Worm (Caenorhabditis elegans) whole organism, mixed stage, embryonic: ENCODE data around the gene snb-6.

Experiments used
- bed-3 ChIP-seq: fragments of 200-800 bp; sonication (Bioruptor generic); optimal IDR thresholded peaks from 3 replicates; lab custom pipeline; 2018; ENCODE audit warnings: mild to moderate bottlenecking, missing genetic modification characterization, moderate library complexity, missing compliant biosample characterization
- blmp-1 ChIP-seq: fragments of 150-350 bp; optimal IDR thresholded peaks from 2 replicates; lab custom pipeline; 2014; ENCODE audit warnings: missing biosample characterization, missing genetic modification characterization
- ceh-43 ChIP-seq: fragments of 200-800 bp; sonication (Bioruptor generic); optimal IDR thresholded peaks from 2 replicates; lab custom pipeline; 2018; ENCODE audit warnings: mild to moderate bottlenecking, missing genetic modification characterization, moderate library complexity, missing compliant biosample characterization
- ces-1 ChIP-seq: fragments of 150-350 bp; optimal IDR thresholded peaks from 2 replicates; lab custom pipeline; 2014; ENCODE audit warnings: missing biosample characterization, missing genetic modification reagents, missing genetic modification characterization
- cnd-1 ChIP-seq: fragments of 200-800 bp; sonication (Bioruptor generic); optimal IDR thresholded peaks from 2 replicates; lab custom pipeline; 2018; ENCODE audit warnings: mild to moderate bottlenecking, missing genetic modification characterization, missing compliant biosample characterization
- drap-1 ChIP-seq: fragments of 200-800 bp; sonication (Bioruptor generic); optimal IDR thresholded peaks from 3 replicates; lab custom pipeline; 2018; ENCODE audit warnings: mild to moderate bottlenecking, missing genetic modification characterization, missing compliant biosample characterization
- elt-1 ChIP-seq: sonication (generic microtip); optimal IDR thresholded peaks from 2 replicates; lab custom pipeline; 2017; ENCODE audit warnings: missing genetic modification characterization, mild to moderate bottlenecking, missing compliant biosample characterization, antibody characterized with exemption, moderate library complexity, borderline replicate concordance; ENCODE audit not compliant: insufficient read depth
- elt-3 ChIP-seq: fragments of 150-350 bp; optimal IDR thresholded peaks from 2 replicates; lab custom pipeline; 2014; ENCODE audit warnings: missing biosample characterization, missing genetic modification characterization
- flh-1 ChIP-seq: fragments of 200-800 bp; sonication (Bioruptor generic); optimal IDR thresholded peaks from 2 replicates; lab custom pipeline; 2018; ENCODE audit warnings: mild to moderate bottlenecking, missing genetic modification characterization, moderate library complexity, missing compliant biosample characterization
- hlh-1 ChIP-seq: fragments of 150-350 bp; optimal IDR thresholded peaks from 2 replicates; lab custom pipeline; 2014; ENCODE audit warnings: missing biosample characterization, missing genetic modification reagents, missing genetic modification characterization
- lin-32 ChIP-seq: fragments of 200-800 bp; sonication (Bioruptor generic); optimal IDR thresholded peaks from 2 replicates; lab custom pipeline; 2018; ENCODE audit warnings: mild to moderate bottlenecking, missing genetic modification characterization, missing compliant biosample characterization
- lsy-2 ChIP-seq: fragments of 150-350 bp; optimal IDR thresholded peaks from 2 replicates; lab custom pipeline; 2014; ENCODE audit warnings: missing biosample characterization, missing genetic modification characterization
- mab-5 ChIP-seq: fragments of 150-350 bp; optimal IDR thresholded peaks from 2 replicates; lab custom pipeline; 2014; ENCODE audit warnings: missing biosample characterization, missing genetic modification characterization
- mep-1 ChIP-seq: fragments of 150-350 bp; optimal IDR thresholded peaks from 2 replicates; lab custom pipeline; 2017; ENCODE audit warnings: missing biosample characterization, missing genetic modification reagents, missing genetic modification characterization, inconsistent platforms
- mls-2 ChIP-seq: sonication (generic microtip); optimal IDR thresholded peaks from 2 replicates; lab custom pipeline; 2016; ENCODE audit warnings: mild to moderate bottlenecking, missing genetic modification characterization, moderate library complexity, missing compliant biosample characterization
- nhr-2 ChIP-seq: fragments of 150-350 bp; optimal IDR thresholded peaks from 2 replicates; lab custom pipeline; 2014; ENCODE audit warnings: missing biosample characterization, missing genetic modification characterization
- nhr-237 ChIP-seq: fragments of 150-350 bp; optimal IDR thresholded peaks from 2 replicates; lab custom pipeline; 2014; ENCODE audit warnings: missing biosample characterization, missing genetic modification characterization
- nhr-28 ChIP-seq: fragments of 150-350 bp; optimal IDR thresholded peaks from 2 replicates; lab custom pipeline; 2014; ENCODE audit warnings: missing biosample characterization, missing genetic modification characterization
- nhr-76 ChIP-seq: sonication (generic microtip); optimal IDR thresholded peaks from 2 replicates; lab custom pipeline; 2017; ENCODE audit warnings: missing biosample characterization, missing genetic modification characterization
- pha-4 ChIP-seq: fragments of 150-350 bp; optimal IDR thresholded peaks from 2 replicates; lab custom pipeline; 2018; ENCODE audit warnings: missing biosample characterization, missing genetic modification reagents, missing genetic modification characterization
- sem-2 ChIP-seq: fragments of 200-800 bp; sonication (Bioruptor generic); optimal IDR thresholded peaks from 2 replicates; lab custom pipeline; 2018; ENCODE audit warnings: mild to moderate bottlenecking, missing genetic modification characterization, missing compliant biosample characterization
- unc-120 ChIP-seq: sonication (generic microtip); optimal IDR thresholded peaks from 2 replicates; lab custom pipeline; 2017; ENCODE audit warnings: missing genetic modification characterization, missing compliant biosample characterization; ENCODE audit not compliant: poor library complexity, severe bottlenecking
- unc-62 ChIP-seq: fragments of 150-350 bp; optimal IDR thresholded peaks from 2 replicates; lab custom pipeline; 2014; ENCODE audit warnings: missing biosample characterization, missing genetic modification reagents, missing genetic modification characterization
- zip-8 ChIP-seq: fragments of 150-350 bp; optimal IDR thresholded peaks from 2 replicates; lab custom pipeline; 2014; ENCODE audit warnings: missing biosample characterization, missing genetic modification characterization

Gene snb-6

DNA sequence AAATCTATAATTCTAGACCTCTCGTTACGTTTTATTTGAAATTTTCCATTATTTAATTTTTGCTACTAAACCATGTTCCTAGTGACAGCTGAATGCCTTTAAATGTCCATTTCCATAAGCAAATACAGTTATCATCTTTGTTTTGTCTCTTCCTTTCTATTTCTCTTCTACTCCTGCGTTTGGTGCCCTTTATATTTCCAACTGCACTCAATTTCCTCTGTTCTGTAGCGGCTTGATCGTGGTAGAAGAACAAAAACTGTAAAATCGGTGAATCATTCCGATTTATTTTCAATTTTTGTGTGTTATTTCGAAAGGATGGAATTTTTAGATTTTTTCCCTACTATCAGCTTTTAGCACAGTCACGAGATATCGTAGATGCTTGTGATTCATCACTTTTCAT, 36.4 kb upstream of the snb-6 start:
- TF ChIP-seq drap-1 (no peak), pha-4 (tag; lab: Kevin White, UChicago) (no peak), zip-8 (no peak), hlh-1 (tag; lab: Kevin White, UChicago) (no peak), flh-1 (GFP tag; lab: Kevin White, UChicago) (no peak)

DNA sequence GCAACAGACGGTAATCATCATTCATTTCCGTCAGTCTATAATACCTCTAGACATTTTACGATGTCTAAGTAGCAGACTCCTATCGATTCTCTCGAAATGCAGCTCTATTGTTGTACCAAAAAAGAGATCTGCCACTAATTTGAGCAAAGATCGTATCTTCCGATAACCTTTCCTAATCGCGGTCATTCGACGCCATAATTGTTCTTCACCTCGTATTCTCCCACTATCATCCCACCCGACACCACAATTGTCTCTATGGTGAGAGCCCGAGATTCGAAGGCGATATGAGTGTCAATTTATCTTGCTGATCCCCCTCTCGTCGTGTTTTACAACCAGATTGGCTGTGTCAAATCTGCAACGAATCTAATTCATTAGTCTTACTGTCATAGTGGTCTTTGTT, 35.9 kb upstream of the snb-6 start:
- peak; percentile 6 for TF ChIP-seq hlh-1 (tag; lab: Kevin White, UChicago)
- no peak for TF ChIP-seq lin-32
- TF ChIP-seq nhr-2 (tag; lab: Kevin White, UChicago) = peak; percentile 57
- no peak for TF ChIP-seq ceh-43 (GFP tag; lab: Kevin White, UChicago)
- TF ChIP-seq elt-1 (tag; lab: Kevin White, UChicago) = peak; percentile 90

DNA sequence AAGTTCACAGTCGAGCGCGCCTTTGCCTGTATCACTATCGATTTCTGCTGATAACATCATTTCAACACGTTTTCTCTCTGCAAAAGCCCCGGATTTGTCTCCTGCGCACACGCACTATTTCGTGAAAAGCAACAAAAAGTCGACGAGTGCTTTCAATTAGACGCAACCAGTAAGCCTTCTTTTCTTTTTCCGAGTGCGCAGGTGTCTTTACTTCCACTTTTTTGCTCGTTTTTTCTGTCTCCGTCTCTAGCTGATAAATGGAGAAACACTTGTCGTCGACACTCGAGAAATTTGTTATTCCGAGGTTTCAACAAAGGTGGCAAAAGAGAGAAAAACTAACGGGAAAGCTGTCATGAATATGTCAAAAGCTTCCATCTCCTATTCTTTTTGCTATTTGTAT, 32.1 kb upstream of the snb-6 start:
- TF ChIP-seq mab-5 (tag; lab: Kevin White, UChicago) (no peak), hlh-1 (tag; lab: Kevin White, UChicago) (peak; percentile 51)
- TF ChIP-seq, all 35 proteins: peak for 1

DNA sequence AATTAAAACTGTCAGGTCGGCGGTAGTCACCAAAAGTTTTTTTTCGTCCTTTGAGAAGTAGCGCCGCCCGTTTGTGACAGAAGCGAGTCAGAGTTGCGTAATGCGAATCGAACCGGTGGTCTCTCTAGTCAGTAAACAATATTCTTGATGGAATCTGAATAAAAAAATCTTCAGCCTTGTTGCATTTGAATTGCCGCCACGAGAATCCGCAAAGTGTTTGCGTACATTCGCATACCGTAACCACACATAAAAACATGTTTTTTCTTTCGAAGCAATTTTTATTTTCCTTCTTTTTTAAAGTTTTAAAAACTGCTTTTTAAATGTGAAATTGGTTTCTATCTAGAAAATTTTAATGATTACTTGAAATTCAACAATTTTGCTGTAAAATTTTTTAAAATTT, 31.5 kb upstream of the snb-6 start:
- TF ChIP-seq nhr-76 (tag; lab: Kevin White, UChicago) (no peak), lsy-2 (tag; lab: Kevin White, UChicago) (peak; percentile 63)
- TF ChIP-seq, all 35 proteins: peak for 1

DNA sequence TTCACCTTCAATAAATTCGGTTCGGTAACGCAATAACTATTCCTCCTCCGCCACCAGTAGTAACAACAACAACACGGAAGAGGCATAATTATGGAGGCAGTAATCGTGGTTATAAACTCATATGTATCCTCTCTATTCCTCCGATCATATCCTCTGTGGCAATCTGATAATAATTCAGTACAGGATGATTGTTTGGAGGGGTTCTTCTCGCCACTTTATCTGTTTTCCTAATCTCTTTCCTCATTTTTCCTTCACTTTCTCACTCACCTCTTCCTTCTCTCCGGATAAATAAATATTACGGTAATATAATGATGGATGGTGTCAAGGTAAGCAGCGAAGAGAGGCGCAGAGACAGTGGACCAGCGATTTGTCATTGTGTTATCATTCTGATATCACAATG, 31.0 kb upstream of the snb-6 start:
- TF ChIP-seq zip-8 (no peak), ceh-43 (GFP tag; lab: Kevin White, UChicago) (no peak), elt-1 (tag; lab: Kevin White, UChicago) (peak; percentile 91), unc-62 (GFP tag; lab: Kevin White, UChicago) (peak; percentile 57), unc-120 (no peak), elt-3 (tag; lab: Kevin White, UChicago) (peak; percentile 41)
- TF ChIP-seq, all 35 proteins: peak for 3

DNA sequence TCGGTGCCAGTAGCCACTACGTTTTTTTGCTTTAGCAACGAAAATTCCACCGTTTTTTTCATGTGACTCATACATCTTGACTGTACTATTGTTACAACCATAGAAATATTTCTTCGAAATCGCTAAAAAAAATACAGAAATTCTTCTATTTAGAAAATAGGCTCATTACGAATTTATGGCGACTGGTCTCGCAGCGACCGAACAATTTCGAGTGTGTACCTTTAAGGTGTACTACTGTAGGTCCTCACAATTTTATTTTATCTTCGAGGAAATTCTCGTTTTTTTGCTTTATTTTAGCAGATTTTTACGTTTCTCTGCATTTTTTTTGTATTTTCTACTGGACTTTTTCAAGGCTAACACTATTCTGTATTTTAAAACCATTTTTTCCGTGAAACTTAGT, 30.5 kb upstream of the snb-6 start:
- TF ChIP-seq bed-3 (GFP tag; lab: Kevin White, UChicago) (no peak), blmp-1 (tag; lab: Kevin White, UChicago) (no peak), lin-32 (no peak), pha-4 (tag; lab: Kevin White, UChicago) (no peak), elt-3 (tag; lab: Kevin White, UChicago) (no peak), sem-2 (GFP tag; lab: Kevin White, UChicago) (no peak), nhr-28 (no peak), mep-1 (tag; lab: Kevin White, UChicago) (no peak), mab-5 (tag; lab: Kevin White, UChicago) (no peak)

DNA sequence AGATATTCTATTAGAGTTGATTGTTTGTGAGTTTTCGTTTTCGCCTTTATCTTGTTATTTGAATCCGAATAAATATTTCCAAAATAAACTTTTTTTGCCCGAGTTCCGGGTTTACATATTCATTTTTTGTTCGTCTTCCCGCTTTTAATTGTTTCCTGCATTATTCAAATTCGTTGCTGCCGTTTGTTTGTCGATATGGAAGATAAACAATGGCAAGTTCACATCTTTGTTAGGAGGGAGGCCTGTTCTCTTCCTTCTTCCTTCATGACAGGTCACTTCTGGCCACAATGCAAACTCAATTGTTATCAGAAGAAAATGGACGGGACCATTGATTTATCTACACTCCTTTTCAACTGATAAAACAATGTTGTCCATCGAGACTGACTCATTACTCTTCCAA, 30.1 kb upstream of the snb-6 start:
- TF ChIP-seq cnd-1 (tag; lab: Kevin White, UChicago) (no peak), hlh-1 (tag; lab: Kevin White, UChicago) (no peak), elt-3 (tag; lab: Kevin White, UChicago) (no peak), flh-1 (GFP tag; lab: Kevin White, UChicago) (no peak), mls-2 (tag; lab: Kevin White, UChicago) (no peak), nhr-237 (tag; lab: Kevin White, UChicago) (no peak), ces-1 (GFP tag; lab: Kevin White, UChicago) (no peak)
- TF ChIP-seq, all 35 proteins: peak for 0

DNA sequence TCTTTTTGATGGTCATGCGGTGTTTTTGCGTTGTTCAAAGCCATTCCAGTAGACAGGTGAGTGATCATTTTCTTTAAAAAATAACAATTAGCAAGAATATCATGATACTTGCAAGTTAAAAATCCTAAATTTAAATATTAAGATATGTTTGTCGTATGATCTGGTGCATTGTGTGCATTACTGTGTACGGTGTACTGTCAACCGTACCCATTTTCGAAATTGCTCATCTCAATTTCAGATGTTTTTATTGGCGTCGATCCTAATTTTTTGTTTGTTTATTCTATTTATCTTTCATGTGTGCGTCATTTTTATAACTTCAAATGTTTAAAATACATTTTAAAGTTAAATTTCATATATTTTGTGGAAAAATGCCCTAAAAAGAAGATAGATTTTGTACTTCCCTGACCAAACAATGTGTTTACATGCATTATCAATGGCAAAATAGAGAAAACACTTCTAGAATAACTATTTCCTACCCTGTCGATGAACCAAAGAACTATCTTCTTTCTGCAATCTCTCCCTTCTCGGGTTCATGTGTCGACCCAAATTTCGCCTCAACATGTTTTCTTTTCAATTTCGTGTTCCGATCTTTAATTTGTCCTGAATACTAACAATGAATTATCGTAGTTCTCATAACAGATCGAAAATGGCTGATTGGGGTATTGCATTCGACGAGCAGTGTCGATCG, 24.9 kb upstream of the snb-6 start, which contains the start of the genes T07D4.5 and ddx-19:
TSS of gene T07D4.5 (minus strand) at position 71 of the 688 bp plus-strand sequence.
TSS of gene ddx-19 (plus strand) at position 638 of the 688 bp plus-strand sequence.
- TF ChIP-seq cnd-1 (tag; lab: Kevin White, UChicago) (no peak), lsy-2 (tag; lab: Kevin White, UChicago) (peak; percentile 96), hlh-1 (tag; lab: Kevin White, UChicago) (no peak), pha-4 (tag; lab: Kevin White, UChicago) (peak; percentile 38)
